Worm (Caenorhabditis elegans): ENCODE measurements around the gene ZK370.6.
A peak's percentile ranks its signal among the peaks of the same experiment; 100 is the strongest.

DNA sequence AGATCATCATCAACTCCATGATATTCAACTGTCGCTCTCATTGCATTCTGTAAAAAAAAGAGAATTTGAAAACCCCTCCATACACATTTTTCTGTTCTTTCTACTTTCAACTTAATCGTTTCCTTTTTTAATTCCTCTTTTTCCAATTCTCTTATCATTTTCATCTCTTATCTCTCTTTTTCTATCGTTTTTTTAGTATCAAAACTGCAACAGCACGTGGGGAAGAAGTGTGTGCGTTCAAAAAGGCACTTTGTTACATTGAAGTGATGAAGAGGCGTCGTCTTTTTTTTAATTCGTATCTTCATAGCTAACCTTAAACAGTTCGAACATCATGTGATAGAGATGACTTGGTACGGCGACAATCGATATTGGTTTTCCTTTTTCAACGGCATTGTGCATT, 4.5 kb downstream of the ZK370.6 start:
- TF ChIP-seq rec-8 (tag; optimal IDR thresholded peaks at IDR 0.05) (no peak), repo-1 (tag; optimal IDR thresholded peaks at IDR 0.05) (no peak), F55B11.4 (tag; optimal IDR thresholded peaks at IDR 0.05; ENCODE audit: borderline replicate concordance, insufficient read depth) (no peak), F57A8.1 (GFP tag; optimal IDR thresholded peaks at IDR 0.05) (no peak), snpc-4 (GFP tag; optimal IDR thresholded peaks at IDR 0.05) (no peak), snpc-4 (tag; optimal IDR thresholded peaks at IDR 0.05) (no peak), Y95B8A.8 (GFP tag; IDR thresholded peaks at IDR 0.05) (no peak), him-1 (tag; optimal IDR thresholded peaks at IDR 0.05) (no peak), ztf-26 (tag; optimal IDR thresholded peaks at IDR 0.05) (peak; percentile 83), lsy-27 (tag; optimal IDR thresholded peaks at IDR 0.05; ENCODE audit: borderline replicate concordance, insufficient read depth) (no peak)

Data from whole organism, young adult.